Worm (Caenorhabditis elegans): ENCODE results near the gene K12H6.7.

K12H6.7 gene

ce11 chrII:2836853-2837252 is at the start of gene K12H6.7:
Gene K12H6.7, minus strand, starts transcription at chrII:2836953.
- TF ChIP-seq mep-1 (tag; optimal IDR thresholded peaks at IDR 0.05) (no peak), hlh-4 (tag; optimal IDR thresholded peaks at IDR 0.05) (no peak), ztf-11 (tag; optimal IDR thresholded peaks at IDR 0.05) (no peak), ztf-4 (tag; optimal IDR thresholded peaks at IDR 0.05) (no peak), nhr-237 (tag; optimal IDR thresholded peaks at IDR 0.05) (no peak), nhr-11 (tag; optimal IDR thresholded peaks at IDR 0.05) (no peak), unc-130 (tag; optimal IDR thresholded peaks at IDR 0.05) (no peak)

- TF ChIP-seq ama-1 (optimal IDR thresholded peaks at IDR 0.05), result no peak
- no peak for TF ChIP-seq nhr-77 (tag; optimal IDR thresholded peaks at IDR 0.05)
- TF ChIP-seq ceh-88 (GFP tag; IDR thresholded peaks at IDR 0.05), result no peak
- no peak for TF ChIP-seq fkh-10 (GFP tag; optimal IDR thresholded peaks at IDR 0.05)
- no peak for TF ChIP-seq ceh-90 (tag; optimal IDR thresholded peaks at IDR 0.05)
- no peak for TF ChIP-seq mab-9 (GFP tag; IDR thresholded peaks at IDR 0.05)
- TF ChIP-seq zip-4 (GFP tag; optimal IDR thresholded peaks at IDR 0.05), result no peak
- no peak for TF ChIP-seq tbx-2 (tag; optimal IDR thresholded peaks at IDR 0.05)
- no peak for TF ChIP-seq pag-3 (tag; optimal IDR thresholded peaks at IDR 0.05; ENCODE audit: borderline replicate concordance, insufficient read depth)
- no peak for TF ChIP-seq ztf-11 (tag; optimal IDR thresholded peaks at IDR 0.05)
- no peak for TF ChIP-seq nhr-12 (tag; optimal IDR thresholded peaks at IDR 0.05)
- no peak for TF ChIP-seq nhr-71 (tag; optimal IDR thresholded peaks at IDR 0.05)
- TF ChIP-seq xbp-1 (tag; optimal IDR thresholded peaks at IDR 0.05), result no peak
These were observed 49.0 kb upstream of the K12H6.7 start for ce11 chrII:2885518-2886449.

ce11 chrII:2884810-2885209 is 48.1 kb upstream of the K12H6.7 start, which contains the start of gene pigw-1:
Gene pigw-1, minus strand, starts transcription at chrII:2884910.
- TF ChIP-seq isw-1 (GFP tag; IDR thresholded peaks at IDR 0.05) (no peak), jun-1 (tag; optimal IDR thresholded peaks at IDR 0.05) (no peak), xbp-1 (tag; optimal IDR thresholded peaks at IDR 0.05) (no peak), ceh-63 (GFP tag; optimal IDR thresholded peaks at IDR 0.05) (no peak), mab-9 (GFP tag; IDR thresholded peaks at IDR 0.05) (no peak), mef-2 (tag; optimal IDR thresholded peaks at IDR 0.05) (no peak), fkh-10 (GFP tag; optimal IDR thresholded peaks at IDR 0.05) (no peak)

- TF ChIP-seq zip-4 (GFP tag; optimal IDR thresholded peaks at IDR 0.05), result no peak
- no peak for TF ChIP-seq alr-1 (tag; optimal IDR thresholded peaks at IDR 0.05; ENCODE audit: borderline replicate concordance)
- no peak for TF ChIP-seq jun-1 (tag; optimal IDR thresholded peaks at IDR 0.05)
- no peak for TF ChIP-seq lsy-2 (tag; optimal IDR thresholded peaks at IDR 0.05)
- TF ChIP-seq lin-13 (GFP tag; optimal IDR thresholded peaks at IDR 0.05), result peak; percentile 16
- TF ChIP-seq ztf-11 (tag; optimal IDR thresholded peaks at IDR 0.05), result no peak
- no peak for TF ChIP-seq C04F5.9 (tag; optimal IDR thresholded peaks at IDR 0.05)
These were observed 44.3 kb upstream of the K12H6.7 start for ce11 chrII:2881088-2881487.

DNA sequence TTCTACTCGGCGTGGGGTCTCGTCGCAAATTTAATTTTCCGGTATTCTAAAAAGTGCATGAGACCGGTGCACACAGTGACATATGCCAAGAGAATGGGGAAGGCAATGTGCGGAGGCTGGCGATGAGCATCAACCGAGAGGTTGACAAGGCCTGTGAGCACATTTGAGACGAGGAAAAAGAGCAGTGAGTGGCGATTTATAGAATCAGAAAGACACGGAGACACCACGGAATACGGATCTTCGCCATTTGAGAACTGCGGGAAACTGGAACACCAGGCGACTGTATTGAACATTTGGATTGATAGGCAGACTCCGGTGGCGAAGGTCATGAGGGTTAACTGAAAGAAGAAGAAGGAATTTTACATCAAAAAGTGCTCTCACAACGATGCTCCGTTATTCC is 42.2 kb upstream of the K12H6.7 start:
- TF ChIP-seq efl-3 (GFP tag; optimal IDR thresholded peaks at IDR 0.05) (no peak), Y116A8C.19 (tag; optimal IDR thresholded peaks at IDR 0.05; ENCODE audit: borderline replicate concordance) (no peak), lsy-2 (tag; optimal IDR thresholded peaks at IDR 0.05) (no peak), mep-1 (tag; optimal IDR thresholded peaks at IDR 0.05) (no peak), nhr-85 (tag) (no peak), ceh-63 (GFP tag; optimal IDR thresholded peaks at IDR 0.05) (no peak), lin-39 (tag; optimal IDR thresholded peaks at IDR 0.05) (no peak), nhr-47 (tag; optimal IDR thresholded peaks at IDR 0.05) (no peak)
